Fruit fly (Drosophila melanogaster): Measurements from ENCODE around the gene Rpt3.

Gene Rpt3

DNA sequence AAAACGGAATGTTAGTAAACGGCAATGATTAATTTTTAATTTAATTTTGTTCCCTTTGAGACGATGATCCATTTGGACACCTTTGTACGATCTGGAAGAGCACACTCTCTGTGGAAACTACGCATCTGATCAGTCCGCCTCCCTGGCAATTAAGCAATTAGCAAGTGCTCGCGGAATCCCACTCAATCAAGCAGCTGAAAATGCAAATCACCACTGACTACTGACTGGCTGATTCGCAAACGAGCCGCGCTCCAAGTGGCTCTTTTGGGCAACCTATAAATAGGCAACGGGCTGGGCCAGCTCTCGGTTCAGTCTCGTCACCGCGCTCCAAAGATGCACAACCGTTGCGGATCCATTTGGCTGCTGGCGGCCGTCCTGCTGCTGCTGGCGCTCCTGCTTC lies 18.9 kb downstream of the Rpt3 start, which contains the start of gene CG15201:
CG15201 (plus strand) TSS at position 301 of the 400 bp plus-strand sequence.
- no peak for TF ChIP-seq bab1 (GFP tag; optimal IDR thresholded peaks at IDR 0.05)
- no peak for TF ChIP-seq CG5204 (GFP tag; optimal IDR thresholded peaks at IDR 0.05)
- TF ChIP-seq CG11617 (GFP tag; optimal IDR thresholded peaks at IDR 0.05) = no peak
- no peak for TF ChIP-seq tj (GFP tag; optimal IDR thresholded peaks at IDR 0.05)
- TF ChIP-seq toe (GFP tag; optimal IDR thresholded peaks at IDR 0.05) = no peak
- no peak for TF ChIP-seq Hr96 (GFP tag; optimal IDR thresholded peaks at IDR 0.05)
- TF ChIP-seq cnc (optimal IDR thresholded peaks at IDR 0.05) = no peak
- TF ChIP-seq Crg-1 (GFP tag; optimal IDR thresholded peaks at IDR 0.05) = no peak
- no peak for TF ChIP-seq Mnt (GFP tag; optimal IDR thresholded peaks at IDR 0.05)
- TF ChIP-seq CG33017 (tag; optimal IDR thresholded peaks at IDR 0.05) = no peak
- no peak for TF ChIP-seq CG7045 (GFP tag; optimal IDR thresholded peaks at IDR 0.05)

dm6 chrX:11144575-11144974 lies 19.7 kb downstream of the Rpt3 start:
- TF ChIP-seq kay (GFP tag; ENCODE audit: borderline replicate concordance) (no peak), cic (GFP tag; optimal IDR thresholded peaks at IDR 0.05) (no peak), CG7045 (GFP tag; optimal IDR thresholded peaks at IDR 0.05) (no peak), Hr96 (GFP tag; optimal IDR thresholded peaks at IDR 0.05) (no peak)

DNA sequence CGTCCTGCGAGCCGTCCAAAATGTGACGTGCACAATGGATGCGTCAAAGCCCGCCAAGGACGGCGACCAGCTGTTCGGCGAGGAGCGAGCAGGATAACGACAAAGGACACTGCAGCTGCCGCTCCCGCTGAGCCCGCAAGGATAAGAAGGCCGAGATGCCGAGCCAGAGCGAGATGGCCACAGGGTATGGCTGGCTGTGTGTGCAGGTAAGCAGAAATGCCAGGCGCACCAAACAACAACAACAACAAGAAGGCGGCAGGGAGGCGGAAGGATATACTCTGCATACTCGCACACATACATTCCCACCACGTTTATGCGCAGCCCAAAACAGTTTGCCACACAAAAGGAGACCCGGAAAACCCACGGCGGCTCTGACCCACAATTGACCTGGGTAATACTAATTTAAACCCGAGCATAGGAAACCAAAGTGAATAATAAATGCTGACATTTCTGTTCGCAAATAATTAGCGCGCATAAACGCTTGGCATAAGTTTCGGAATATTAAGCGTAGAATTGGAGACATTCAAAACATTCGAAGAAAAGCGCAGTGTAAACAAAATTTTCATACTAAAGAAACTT lies 21.8 kb downstream of the Rpt3 start:
- TF ChIP-seq CG7045 (GFP tag; optimal IDR thresholded peaks at IDR 0.05) = peak; percentile 57
- no peak for TF ChIP-seq Clk (GFP tag; optimal IDR thresholded peaks at IDR 0.05)
- peak; percentile 24 for TF ChIP-seq CG5204 (GFP tag; optimal IDR thresholded peaks at IDR 0.05)
- no peak for TF ChIP-seq kay (GFP tag; ENCODE audit: borderline replicate concordance)
- no peak for TF ChIP-seq Hr96 (GFP tag; optimal IDR thresholded peaks at IDR 0.05)
- TF ChIP-seq CG1620 (GFP tag; optimal IDR thresholded peaks at IDR 0.05) = no peak
- TF ChIP-seq bab1 (GFP tag; optimal IDR thresholded peaks at IDR 0.05) = peak; percentile 38
- peak; percentile 5 for TF ChIP-seq pad (GFP tag; optimal IDR thresholded peaks at IDR 0.05)
- TF ChIP-seq Mnt (GFP tag; optimal IDR thresholded peaks at IDR 0.05) = no peak
- no peak for TF ChIP-seq Crg-1 (GFP tag; optimal IDR thresholded peaks at IDR 0.05)
- peak; percentile 59 for TF ChIP-seq CG14711 (tag; optimal IDR thresholded peaks at IDR 0.05)
- peak; percentile 53 for TF ChIP-seq CG12768 (GFP tag; optimal IDR thresholded peaks at IDR 0.05)
- no peak for TF ChIP-seq toe (GFP tag; optimal IDR thresholded peaks at IDR 0.05)
- peak; percentile 70 for TF ChIP-seq tj (GFP tag; optimal IDR thresholded peaks at IDR 0.05)
- peak; percentile 62 for TF ChIP-seq CG7101 (tag; optimal IDR thresholded peaks at IDR 0.05)
- TF ChIP-seq CG33017 (tag; optimal IDR thresholded peaks at IDR 0.05) = peak; percentile 63
- peak; percentile 19 for TF ChIP-seq CG11617 (GFP tag; optimal IDR thresholded peaks at IDR 0.05)
- TF ChIP-seq cic (GFP tag; optimal IDR thresholded peaks at IDR 0.05) = no peak
- no peak for TF ChIP-seq cnc (optimal IDR thresholded peaks at IDR 0.05)
- TF ChIP-seq ovo (GFP tag; optimal IDR thresholded peaks at IDR 0.05) = no peak

- TF ChIP-seq CG5204 (GFP tag; optimal IDR thresholded peaks at IDR 0.05) (no peak), Mnt (GFP tag; optimal IDR thresholded peaks at IDR 0.05) (peak; percentile 81), cic (GFP tag; optimal IDR thresholded peaks at IDR 0.05) (peak; percentile 9), Crg-1 (GFP tag; optimal IDR thresholded peaks at IDR 0.05) (no peak), bab1 (GFP tag; optimal IDR thresholded peaks at IDR 0.05) (no peak), tj (GFP tag; optimal IDR thresholded peaks at IDR 0.05) (peak; percentile 61), ovo (GFP tag; optimal IDR thresholded peaks at IDR 0.05) (no peak), Clk (GFP tag; optimal IDR thresholded peaks at IDR 0.05) (no peak), CG7045 (GFP tag; optimal IDR thresholded peaks at IDR 0.05) (no peak)
Observed at dm6 chrX:11147553-11148067, 22.7 kb downstream of the Rpt3 start.

DNA sequence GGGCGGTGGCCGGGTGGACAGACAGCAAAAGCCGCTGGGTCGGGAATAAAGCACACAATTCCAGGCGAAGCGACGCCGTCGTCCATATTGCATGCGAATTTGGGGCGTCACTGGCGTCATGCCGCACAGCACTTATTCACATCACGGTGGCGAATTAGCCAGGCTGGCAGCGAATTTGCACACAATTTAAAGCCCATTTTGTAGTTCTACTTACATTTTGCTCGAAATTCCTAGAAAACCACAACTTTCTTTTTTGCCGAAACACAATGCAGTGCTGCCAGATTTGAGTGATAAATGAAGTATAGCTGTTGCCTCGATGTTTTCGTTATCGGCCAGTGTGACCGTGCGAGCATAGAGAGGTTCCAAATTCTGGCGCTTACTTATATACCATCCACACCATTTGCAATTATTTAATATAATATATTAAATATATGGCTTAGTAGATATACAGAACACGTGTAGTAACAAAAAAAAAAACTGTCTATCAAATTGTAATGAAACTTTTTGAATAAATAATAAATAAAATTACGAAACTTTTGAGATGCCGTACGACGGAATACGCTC lies 23.5 kb downstream of the Rpt3 start, which contains the start of gene Ran:
Ran (minus strand) TSS at position 445 of the 564 bp plus-strand sequence.
- TF ChIP-seq CG7045 (GFP tag; optimal IDR thresholded peaks at IDR 0.05) (no peak), Hr96 (GFP tag; optimal IDR thresholded peaks at IDR 0.05) (no peak), cnc (optimal IDR thresholded peaks at IDR 0.05) (no peak), bab1 (GFP tag; optimal IDR thresholded peaks at IDR 0.05) (peak; percentile 53), tj (GFP tag; optimal IDR thresholded peaks at IDR 0.05) (no peak), toe (GFP tag; optimal IDR thresholded peaks at IDR 0.05) (no peak)

dm6 chrX:11149201-11149600 lies 24.3 kb downstream of the Rpt3 start, which contains the start of gene Lint-1:
Gene Lint-1, plus strand, starts transcription at chrX:11149323.
- TF ChIP-seq pad (GFP tag; optimal IDR thresholded peaks at IDR 0.05) (no peak), CG11617 (GFP tag; optimal IDR thresholded peaks at IDR 0.05) (no peak), Hr96 (GFP tag; optimal IDR thresholded peaks at IDR 0.05) (no peak), CG1620 (GFP tag; optimal IDR thresholded peaks at IDR 0.05) (peak; percentile 66), Crg-1 (GFP tag; optimal IDR thresholded peaks at IDR 0.05) (no peak), CG33017 (tag; optimal IDR thresholded peaks at IDR 0.05) (no peak), cic (GFP tag; optimal IDR thresholded peaks at IDR 0.05) (no peak), CG7045 (GFP tag; optimal IDR thresholded peaks at IDR 0.05) (no peak), cnc (optimal IDR thresholded peaks at IDR 0.05) (no peak), bab1 (GFP tag; optimal IDR thresholded peaks at IDR 0.05) (peak; percentile 19), CG5204 (GFP tag; optimal IDR thresholded peaks at IDR 0.05) (peak; percentile 31), CG7101 (tag; optimal IDR thresholded peaks at IDR 0.05) (peak; percentile 33), Clk (GFP tag; optimal IDR thresholded peaks at IDR 0.05) (no peak), CG12768 (GFP tag; optimal IDR thresholded peaks at IDR 0.05) (no peak), Mnt (GFP tag; optimal IDR thresholded peaks at IDR 0.05) (peak; percentile 89), toe (GFP tag; optimal IDR thresholded peaks at IDR 0.05) (peak; percentile 37), ovo (GFP tag; optimal IDR thresholded peaks at IDR 0.05) (peak; percentile 6), tj (GFP tag; optimal IDR thresholded peaks at IDR 0.05) (peak; percentile 21), kay (GFP tag; ENCODE audit: borderline replicate concordance) (no peak)

Data from whole organism, adult.